Worm (Caenorhabditis elegans) whole organism, L2 larva: ENCODE measurements around the gene Y54B9A.1.
A peak's percentile ranks its signal among the peaks of the same experiment; 100 is the strongest.

Source experiments
- F13H6.1 ChIP-seq: sonication (generic microtip); optimal IDR thresholded peaks from 2 replicates; lab custom pipeline; 2016; ENCODE audit warnings: missing genetic modification characterization, missing compliant biosample characterization
- R02D3.7 ChIP-seq: fragments of 150-350 bp; optimal IDR thresholded peaks from 2 replicates; lab custom pipeline; 2014; ENCODE audit warnings: missing biosample characterization, missing genetic modification characterization
- ZK546.5 ChIP-seq: sonication (generic microtip); optimal IDR thresholded peaks from 2 replicates; lab custom pipeline; 2017; ENCODE audit warnings: missing biosample characterization, missing genetic modification characterization
- alr-1 ChIP-seq: fragments of 150-350 bp; optimal IDR thresholded peaks from 2 replicates; lab custom pipeline; 2014; ENCODE audit warnings: missing biosample characterization, missing genetic modification characterization
- aly-2 ChIP-seq: fragments of 150-350 bp; optimal IDR thresholded peaks from 2 replicates; lab custom pipeline; 2014; ENCODE audit warnings: missing biosample characterization, missing genetic modification characterization
- blmp-1 ChIP-seq: sonication (generic microtip); optimal IDR thresholded peaks from 2 replicates; lab custom pipeline; 2017; ENCODE audit warnings: missing genetic modification characterization, mild to moderate bottlenecking, missing compliant biosample characterization, antibody characterized with exemption, moderate library complexity; ENCODE audit not compliant: insufficient read depth
- crh-2 ChIP-seq: sonication (generic microtip); optimal IDR thresholded peaks from 2 replicates; lab custom pipeline; 2017; ENCODE audit warnings: missing biosample characterization, missing genetic modification characterization
- egl-27 ChIP-seq: sonication (generic microtip); optimal IDR thresholded peaks from 3 replicates; lab custom pipeline; 2017; ENCODE audit warnings: missing biosample characterization, missing genetic modification reagents, missing genetic modification characterization
- elt-1 ChIP-seq: fragments of 150-350 bp; optimal IDR thresholded peaks from 2 replicates; lab custom pipeline; 2014; ENCODE audit warnings: missing biosample characterization, missing genetic modification characterization
- elt-3 ChIP-seq: sonication (generic microtip); optimal IDR thresholded peaks from 2 replicates; lab custom pipeline; 2017; ENCODE audit warnings: missing biosample characterization, missing genetic modification characterization
- fos-1 ChIP-seq: fragments of 150-350 bp; optimal IDR thresholded peaks from 2 replicates; lab custom pipeline; 2014; ENCODE audit warnings: missing biosample characterization, missing genetic modification characterization
- gmeb-1 ChIP-seq: fragments of 150-350 bp; optimal IDR thresholded peaks from 2 replicates; lab custom pipeline; 2014; ENCODE audit warnings: missing biosample characterization, missing genetic modification characterization
- lin-11 ChIP-seq: fragments of 150-350 bp; sonication (generic microtip); optimal IDR thresholded peaks from 2 replicates; lab custom pipeline; 2014; ENCODE audit warnings: missing biosample characterization, missing genetic modification characterization, inconsistent platforms, mixed read lengths
- lin-13 ChIP-seq: fragments of 150-350 bp; optimal IDR thresholded peaks from 2 replicates; lab custom pipeline; 2014; ENCODE audit warnings: missing biosample characterization, missing genetic modification reagents, missing genetic modification characterization
- lin-39 ChIP-seq: fragments of 150-350 bp; optimal IDR thresholded peaks from 2 replicates; lab custom pipeline; 2014; ENCODE audit warnings: missing biosample characterization, missing genetic modification reagents, missing genetic modification characterization
- lsy-2 ChIP-seq, 2 experiments: fragments of 150-350 bp in 1 of 2; sonication (generic microtip) in 1 of 2; optimal IDR thresholded peaks; 2 replicates each; lab custom pipeline; 2014 to 2017; ENCODE audit warnings: missing biosample characterization in 2 of 2, missing genetic modification characterization in 2 of 2
- mbf-1 ChIP-seq: sonication (generic microtip); optimal IDR thresholded peaks from 2 replicates; lab custom pipeline; 2017; ENCODE audit warnings: missing biosample characterization, missing genetic modification characterization
- mdl-1 ChIP-seq, 2 experiments: fragments of 150-350 bp in 1 of 2; sonication (generic microtip) in 1 of 2; optimal IDR thresholded peaks; 2 replicates each; lab custom pipeline; 2017; ENCODE audit warnings: missing biosample characterization in 2 of 2, missing genetic modification characterization in 2 of 2
- nhr-10 ChIP-seq: sonication (generic microtip); optimal IDR thresholded peaks from 2 replicates; lab custom pipeline; 2017; ENCODE audit warnings: missing biosample characterization, missing genetic modification characterization
- nhr-11 ChIP-seq: fragments of 150-350 bp; optimal IDR thresholded peaks from 2 replicates; lab custom pipeline; 2014; ENCODE audit warnings: missing biosample characterization, missing genetic modification characterization
- nhr-12 ChIP-seq: fragments of 150-350 bp; optimal IDR thresholded peaks from 2 replicates; lab custom pipeline; 2014; ENCODE audit warnings: missing biosample characterization, missing genetic modification characterization
- nhr-129 ChIP-seq: fragments of 150-350 bp; optimal IDR thresholded peaks from 2 replicates; lab custom pipeline; 2014; ENCODE audit warnings: missing biosample characterization, missing genetic modification characterization
- nhr-21 ChIP-seq: fragments of 150-350 bp; optimal IDR thresholded peaks from 2 replicates; lab custom pipeline; 2014; ENCODE audit warnings: missing biosample characterization, missing genetic modification characterization
- nhr-23 ChIP-seq: fragments of 150-350 bp; optimal IDR thresholded peaks from 2 replicates; lab custom pipeline; 2014; ENCODE audit warnings: missing biosample characterization, missing genetic modification reagents, missing genetic modification characterization
- nhr-6 ChIP-seq: fragments of 150-350 bp; optimal IDR thresholded peaks from 2 replicates; lab custom pipeline; 2014; ENCODE audit warnings: missing biosample characterization, missing genetic modification characterization
- nhr-77 ChIP-seq: fragments of 150-350 bp; optimal IDR thresholded peaks from 2 replicates; lab custom pipeline; 2014; ENCODE audit warnings: missing biosample characterization, missing genetic modification characterization
- peb-1 ChIP-seq: fragments of 150-350 bp; optimal IDR thresholded peaks from 2 replicates; lab custom pipeline; 2014; ENCODE audit warnings: missing biosample characterization, missing genetic modification characterization
- skn-1 ChIP-seq: sonication (generic microtip); optimal IDR thresholded peaks from 2 replicates; lab custom pipeline; 2017; ENCODE audit warnings: missing biosample characterization, missing genetic modification characterization
- sma-9 ChIP-seq, 2 experiments: fragments of 150-350 bp in 1 of 2; sonication (generic microtip) in 1 of 2; optimal IDR thresholded peaks; 2 replicates each; lab custom pipeline; 2014 to 2016; ENCODE audit warnings: missing genetic modification characterization in 2 of 2, mild to moderate bottlenecking in 1 of 2, missing biosample characterization in 1 of 2, missing compliant biosample characterization in 1 of 2, missing genetic modification reagents in 1 of 2, moderate library complexity in 1 of 2
- snpc-4 ChIP-seq: fragments of 150-350 bp; optimal IDR thresholded peaks from 2 replicates; lab custom pipeline; 2014; ENCODE audit warnings: missing biosample characterization, missing genetic modification characterization
- unc-39 ChIP-seq: fragments of 150-350 bp; optimal IDR thresholded peaks from 2 replicates; lab custom pipeline; 2014; ENCODE audit warnings: missing biosample characterization, missing genetic modification characterization
- unc-55 ChIP-seq: fragments of 150-350 bp; sonication (generic microtip); optimal IDR thresholded peaks from 3 replicates; lab custom pipeline; 2014; ENCODE audit warnings: missing biosample characterization, missing genetic modification reagents, missing genetic modification characterization
- unc-62 ChIP-seq: fragments of 150-350 bp; optimal IDR thresholded peaks from 2 replicates; lab custom pipeline; 2014; ENCODE audit warnings: missing biosample characterization, missing genetic modification reagents, missing genetic modification characterization
- zag-1 ChIP-seq: fragments of 150-350 bp; optimal IDR thresholded peaks from 2 replicates; lab custom pipeline; 2014; ENCODE audit warnings: missing biosample characterization, missing genetic modification characterization
- ztf-1 ChIP-seq: fragments of 200-800 bp; sonication (Bioruptor generic); conservative IDR thresholded peaks from 2 replicates; pipeline ENCODE4 v1.3.6; 2022; ENCODE audit warnings: missing genetic modification characterization, missing compliant biosample characterization
- ztf-11 ChIP-seq: sonication (generic microtip); optimal IDR thresholded peaks from 2 replicates; lab custom pipeline; 2017; ENCODE audit warnings: missing biosample characterization, missing genetic modification characterization
- ztf-4 ChIP-seq: fragments of 150-350 bp; optimal IDR thresholded peaks from 2 replicates; lab custom pipeline; 2014; ENCODE audit warnings: missing biosample characterization, missing genetic modification characterization

Y54B9A.1 gene

DNA sequence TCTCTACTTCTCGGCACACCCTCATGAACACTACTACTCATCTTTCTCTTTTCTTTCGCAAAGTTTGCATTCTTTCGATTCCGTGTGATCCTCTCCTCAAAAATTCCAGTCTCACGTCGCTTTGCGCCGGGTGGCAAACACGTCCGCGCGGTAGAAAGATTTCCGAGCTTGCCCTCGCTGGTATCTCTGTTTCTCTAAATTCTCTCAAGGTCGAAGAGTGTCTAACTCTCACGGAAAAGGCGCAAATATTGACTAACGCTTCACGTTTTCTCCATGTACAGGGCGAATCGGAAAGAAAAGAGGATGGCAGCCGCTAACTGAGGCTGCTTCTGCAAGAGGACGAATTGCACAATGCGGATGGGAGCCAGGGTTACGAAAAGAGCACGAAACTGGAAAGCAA is 16.6 kb downstream of the Y54B9A.1 start:
- TF ChIP-seq F13H6.1 (peak; percentile 62), skn-1 (no peak), nhr-129 (tag; lab: Kevin White, UChicago) (peak; percentile 0)

DNA sequence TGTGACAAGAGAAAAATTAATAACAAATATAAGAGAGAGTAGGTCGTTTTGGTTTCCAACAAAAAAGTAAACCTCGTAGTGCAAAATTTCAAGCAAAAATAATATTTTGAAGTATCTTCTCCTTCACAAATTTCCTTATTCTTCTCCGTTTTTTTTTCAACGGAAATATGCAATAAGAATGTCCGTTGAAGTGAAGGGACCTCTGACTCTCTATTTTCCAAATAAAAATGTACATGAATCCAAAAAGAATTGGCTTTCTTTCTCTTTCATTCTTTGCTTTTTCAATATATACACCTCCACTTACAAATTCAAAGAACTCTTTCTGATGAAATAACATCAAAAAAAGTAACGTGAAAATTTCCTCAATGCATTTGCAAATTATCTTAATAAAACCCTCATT is 22.7 kb downstream of the Y54B9A.1 start, which contains the start of gene F36D4.1:
F36D4.1 (plus strand) TSS at position 301 of the 400 bp plus-strand sequence.
- TF ChIP-seq nhr-6 (tag; lab: Kevin White, UChicago) (no peak), elt-1 (tag; lab: Kevin White, UChicago) (no peak), gmeb-1 (tag; lab: Kevin White, UChicago) (no peak), mdl-1 (tag; optimal IDR thresholded peaks at IDR 0.05; lab: Kevin White, UChicago) (no peak), sma-9 (GFP tag; optimal IDR thresholded peaks at IDR 0.05; lab: Kevin White, UChicago) (no peak), sma-9 (tag; optimal IDR thresholded peaks at IDR 0.05; lab: Kevin White, UChicago) (no peak), F13H6.1 (no peak), unc-62 (GFP tag; lab: Kevin White, UChicago) (no peak), snpc-4 (tag; lab: Kevin White, UChicago) (no peak), peb-1 (tag; lab: Kevin White, UChicago) (no peak), nhr-10 (tag; lab: Kevin White, UChicago) (no peak), lsy-2 (tag; optimal IDR thresholded peaks at IDR 0.05; lab: Kevin White, UChicago) (no peak), nhr-77 (no peak), mbf-1 (tag; lab: Kevin White, UChicago) (no peak)

DNA sequence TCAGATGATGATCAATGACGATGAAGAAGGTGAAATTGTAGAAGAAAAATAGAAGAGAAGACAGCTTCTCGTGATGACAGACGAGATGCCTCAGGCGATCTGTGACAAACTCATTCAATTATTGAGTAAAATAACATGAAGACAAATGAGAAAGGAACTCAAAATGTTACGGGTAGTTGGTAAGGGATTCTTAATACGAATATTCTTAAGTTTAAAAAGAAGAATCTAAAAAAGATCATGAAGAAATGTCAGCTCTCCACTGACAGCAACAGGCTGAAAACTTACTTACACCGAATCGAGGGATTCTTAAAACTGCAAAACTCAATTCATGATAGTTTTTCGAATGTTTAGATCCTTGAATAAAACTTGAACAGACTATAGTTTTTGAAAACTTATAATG is 24.8 kb downstream of the Y54B9A.1 start, which contains the start of gene F36D4.4:
F36D4.4 (minus strand) TSS at position 101 of the 400 bp plus-strand sequence.
- TF ChIP-seq nhr-21 (tag; lab: Kevin White, UChicago) = no peak
- TF ChIP-seq fos-1 (tag; lab: Kevin White, UChicago) = no peak
- no peak for TF ChIP-seq ZK546.5 (tag; lab: Kevin White, UChicago)
- no peak for TF ChIP-seq crh-2 (tag; lab: Kevin White, UChicago)
- no peak for TF ChIP-seq peb-1 (tag; lab: Kevin White, UChicago)
- no peak for TF ChIP-seq gmeb-1 (tag; lab: Kevin White, UChicago)
- TF ChIP-seq nhr-12 (tag; lab: Kevin White, UChicago) = no peak
- no peak for TF ChIP-seq unc-39
- TF ChIP-seq elt-3 = no peak
- TF ChIP-seq egl-27 (tag; lab: Kevin White, UChicago) = no peak
- no peak for TF ChIP-seq nhr-11 (tag; lab: Kevin White, UChicago)
- TF ChIP-seq lin-39 (tag; lab: Kevin White, UChicago) = no peak
- TF ChIP-seq lsy-2 (tag; optimal IDR thresholded peaks at IDR 0.05; lab: Kevin White, UChicago) = no peak
- no peak for TF ChIP-seq lin-11 (tag; lab: Kevin White, UChicago)
- TF ChIP-seq elt-1 (tag; lab: Kevin White, UChicago) = no peak
- TF ChIP-seq unc-55 (GFP tag; lab: Kevin White, UChicago) = no peak
- TF ChIP-seq, all 48 proteins: peak for 0

DNA sequence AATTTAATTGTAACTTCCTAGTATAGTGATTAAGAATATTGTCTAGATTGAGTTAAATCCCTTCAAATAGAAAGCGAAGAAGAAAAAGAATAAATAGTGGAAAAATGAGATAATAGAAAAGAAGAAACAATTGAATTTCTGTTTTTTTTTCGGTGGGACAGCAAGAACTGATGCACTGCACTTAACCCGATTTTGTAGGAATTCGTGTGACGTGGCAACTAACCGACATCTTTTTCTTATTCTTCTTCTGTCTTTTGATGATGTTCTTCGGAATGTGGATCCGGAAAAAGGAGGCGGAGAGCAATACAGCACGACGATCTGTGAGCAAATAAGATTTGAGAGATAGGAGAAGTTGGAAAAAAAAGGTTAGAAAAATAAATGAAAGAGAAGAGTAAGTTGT is 30.5 kb downstream of the Y54B9A.1 start:
- TF ChIP-seq nhr-21 (tag; lab: Kevin White, UChicago) (no peak), nhr-6 (tag; lab: Kevin White, UChicago) (no peak), aly-2 (no peak), ztf-4 (no peak), sma-9 (GFP tag; optimal IDR thresholded peaks at IDR 0.05; lab: Kevin White, UChicago) (no peak), sma-9 (tag; optimal IDR thresholded peaks at IDR 0.05; lab: Kevin White, UChicago) (no peak), ztf-11 (tag; lab: Kevin White, UChicago) (no peak), R02D3.7 (tag; lab: Kevin White, UChicago) (no peak), alr-1 (tag; lab: Kevin White, UChicago) (no peak), nhr-10 (tag; lab: Kevin White, UChicago) (no peak), lin-13 (no peak), snpc-4 (tag; lab: Kevin White, UChicago) (no peak), nhr-129 (tag; lab: Kevin White, UChicago) (no peak), mdl-1 (tag; optimal IDR thresholded peaks at IDR 0.05; lab: Kevin White, UChicago) (no peak), gmeb-1 (tag; lab: Kevin White, UChicago) (no peak), zag-1 (no peak), ztf-1 (GFP tag; lab: Robert Waterston, UW) (no peak), nhr-77 (no peak), lsy-2 (tag; optimal IDR thresholded peaks at IDR 0.05; lab: Kevin White, UChicago) (no peak), blmp-1 (tag; lab: Kevin White, UChicago) (no peak), nhr-23 (tag; lab: Kevin White, UChicago) (no peak)
- TF ChIP-seq, all 48 proteins: peak for 0
